Worm (Caenorhabditis elegans): Measurements from ENCODE around the gene Y82E9BR.20.

Gene Y82E9BR.20

ce11 chrIII:1342919-1343419 lies 31.2 kb upstream of the Y82E9BR.20 start, which contains the start of gene fbxa-27:
TSS of gene fbxa-27 (plus strand) at chrIII:1342969.
- no peak for TF ChIP-seq R02D3.7 (tag; optimal IDR thresholded peaks at IDR 0.05)
- TF ChIP-seq lin-39 (tag; optimal IDR thresholded peaks at IDR 0.05): no peak
- TF ChIP-seq ces-1 (GFP tag; optimal IDR thresholded peaks at IDR 0.05): no peak
- peak in 1 of 2 experiments; percentile 61 for TF ChIP-seq unc-62 (GFP tag; optimal IDR thresholded peaks at IDR 0.05 in 1 of 2)
- TF ChIP-seq unc-62 (tag; optimal IDR thresholded peaks at IDR 0.05): no peak
- TF ChIP-seq T26A8.4 (GFP tag; IDR thresholded peaks at IDR 0.05): no peak
- no peak for TF ChIP-seq Y5F2A.4 (GFP tag; optimal IDR thresholded peaks at IDR 0.05)

- TF ChIP-seq php-3 (GFP tag; IDR thresholded peaks at IDR 0.05) (no peak), aly-2 (tag; optimal IDR thresholded peaks at IDR 0.05) (no peak), ZK337.2 (GFP tag; IDR thresholded peaks at IDR 0.05) (no peak), gei-8 (GFP tag; optimal IDR thresholded peaks at IDR 0.05) (no peak)
These were observed 28.5 kb upstream of the Y82E9BR.20 start, which contains the start of gene Y82E9BL.6 for ce11 chrIII:1345694-1346093. TSS of gene Y82E9BL.6 (minus strand) at chrIII:1345794.

ce11 chrIII:1347003-1347402 lies 27.2 kb upstream of the Y82E9BR.20 start:
- TF ChIP-seq unc-62 (GFP tag; optimal IDR thresholded peaks at IDR 0.05 in 1 of 2) (peak in 1 of 2 experiments; percentile 58), unc-62 (tag; optimal IDR thresholded peaks at IDR 0.05) (no peak), cey-2 (tag; optimal IDR thresholded peaks at IDR 0.05; ENCODE audit: borderline replicate concordance, insufficient read depth) (no peak), aha-1 (tag) (peak; percentile 92)

- TF ChIP-seq snpc-4 (tag; optimal IDR thresholded peaks at IDR 0.05): no peak
These were observed 26.7 kb upstream of the Y82E9BR.20 start, which contains the start of gene Y82E9BL.5 for ce11 chrIII:1347539-1347938. TSS of gene Y82E9BL.5 (minus strand) at chrIII:1347639.

- TF ChIP-seq spr-3 (GFP tag; optimal IDR thresholded peaks at IDR 0.05): no peak
- TF ChIP-seq unc-130 (GFP tag; optimal IDR thresholded peaks at IDR 0.05): no peak
- TF ChIP-seq hif-1 (tag; optimal IDR thresholded peaks at IDR 0.05): peak in 1 of 2 experiments; percentile 20
- no peak for TF ChIP-seq lin-38 (GFP tag; IDR thresholded peaks at IDR 0.05)
- TF ChIP-seq ceh-32 (tag; optimal IDR thresholded peaks at IDR 0.05; ENCODE audit: poor library complexity): no peak
- no peak for TF ChIP-seq dmd-8 (GFP tag; IDR thresholded peaks at IDR 0.05)
- TF ChIP-seq set-16 (GFP tag; IDR thresholded peaks at IDR 0.05): no peak
- no peak for TF ChIP-seq fkh-10 (GFP tag; optimal IDR thresholded peaks at IDR 0.05)
- no peak for TF ChIP-seq F44E2.7 (GFP tag; IDR thresholded peaks at IDR 0.05)
- no peak for TF ChIP-seq daf-12 (tag; optimal IDR thresholded peaks at IDR 0.05)
- peak; percentile 64 for TF ChIP-seq pqm-1 (tag; optimal IDR thresholded peaks at IDR 0.05)
- TF ChIP-seq php-3 (GFP tag; IDR thresholded peaks at IDR 0.05): 0 out of 2 replicates have a peak, but pooled peaks have one; percentile 48
- TF ChIP-seq daf-16 (GFP tag; optimal IDR thresholded peaks at IDR 0.05): no peak
- peak; percentile 29 for TF ChIP-seq daf-16 (tag; optimal IDR thresholded peaks at IDR 0.05)
- no peak for TF ChIP-seq cey-2 (tag; optimal IDR thresholded peaks at IDR 0.05; ENCODE audit: borderline replicate concordance, insufficient read depth)
- peak; percentile 34 for TF ChIP-seq nhr-28 (tag; optimal IDR thresholded peaks at IDR 0.05)
- TF ChIP-seq mxl-2 (GFP tag; conservative IDR thresholded peaks at IDR 0.05): no peak
- TF ChIP-seq mdl-1 (tag; optimal IDR thresholded peaks at IDR 0.05): peak in 1 of 2 experiments; percentile 31
- no peak for TF ChIP-seq ama-1 (optimal IDR thresholded peaks at IDR 0.05)
- no peak for TF ChIP-seq R02D3.7 (tag; optimal IDR thresholded peaks at IDR 0.05)
- TF ChIP-seq zip-11 (GFP tag; IDR thresholded peaks at IDR 0.05): no peak
- peak; percentile 30 for TF ChIP-seq mxl-3 (GFP tag; optimal IDR thresholded peaks at IDR 0.05)
These were observed 24.9 kb upstream of the Y82E9BR.20 start, which contains the start of gene fbxa-25 for ce11 chrIII:1349313-1349712. TSS of gene fbxa-25 (minus strand) at chrIII:1349450.
